Worm (Caenorhabditis elegans): ENCODE measurements around the gene mbk-1.

The mbk-1 gene

ce11 chrX:14824490-14825050 is at the start of gene mbk-1:
mbk-1 (minus strand) TSS chrX:14824540.
- TF ChIP-seq lin-15B (tag; optimal IDR thresholded peaks at IDR 0.05): no peak
- TF ChIP-seq elt-3 (tag; optimal IDR thresholded peaks at IDR 0.05): peak in 2 of 6 experiments; percentile 5 to 13
- no peak for TF ChIP-seq ceh-90 (tag; optimal IDR thresholded peaks at IDR 0.05)
- no peak for TF ChIP-seq unc-62 (GFP tag; optimal IDR thresholded peaks at IDR 0.05)
- no peak for TF ChIP-seq hlh-17 (GFP tag; optimal IDR thresholded peaks at IDR 0.05; ENCODE audit: borderline replicate concordance)
- TF ChIP-seq nhr-12 (tag; optimal IDR thresholded peaks at IDR 0.05): no peak
- peak; percentile 31 for TF ChIP-seq xbp-1 (tag; optimal IDR thresholded peaks at IDR 0.05)
- peak; percentile 74 for TF ChIP-seq nhr-85 (tag)
- no peak for TF ChIP-seq Y116A8C.19 (tag; optimal IDR thresholded peaks at IDR 0.05; ENCODE audit: borderline replicate concordance)
- TF ChIP-seq isw-1 (GFP tag; IDR thresholded peaks at IDR 0.05): no peak
- no peak for TF ChIP-seq pqm-1 (tag; optimal IDR thresholded peaks at IDR 0.05)
- peak; percentile 73 for TF ChIP-seq nhr-47 (tag; optimal IDR thresholded peaks at IDR 0.05)
- peak; percentile 83 for TF ChIP-seq mep-1 (tag; optimal IDR thresholded peaks at IDR 0.05)
- no peak for TF ChIP-seq pag-3 (tag; optimal IDR thresholded peaks at IDR 0.05; ENCODE audit: borderline replicate concordance, insufficient read depth)
- TF ChIP-seq nhr-77 (tag; optimal IDR thresholded peaks at IDR 0.05): no peak
- no peak for TF ChIP-seq nhr-28 (tag; optimal IDR thresholded peaks at IDR 0.05)
- TF ChIP-seq jun-1 (tag; optimal IDR thresholded peaks at IDR 0.05): peak; percentile 17
- TF ChIP-seq ztf-4 (tag; optimal IDR thresholded peaks at IDR 0.05): no peak
- no peak for TF ChIP-seq unc-130 (tag; optimal IDR thresholded peaks at IDR 0.05)
- TF ChIP-seq skn-1 (tag; optimal IDR thresholded peaks at IDR 0.05): peak; percentile 53
- TF ChIP-seq mab-9 (GFP tag; IDR thresholded peaks at IDR 0.05): no peak
- TF ChIP-seq sox-4 (tag; optimal IDR thresholded peaks at IDR 0.05): no peak
- TF ChIP-seq nhr-20 (tag; optimal IDR thresholded peaks at IDR 0.05): peak; percentile 83
- TF ChIP-seq snu-23 (GFP tag; optimal IDR thresholded peaks at IDR 0.05): peak; percentile 83
- no peak for TF ChIP-seq snpc-4 (tag; optimal IDR thresholded peaks at IDR 0.05)
- TF ChIP-seq grh-1 (GFP tag; IDR thresholded peaks at IDR 0.05): peak; percentile 40
- TF ChIP-seq aha-1 (tag; optimal IDR thresholded peaks at IDR 0.05): no peak
- TF ChIP-seq fkh-8 (tag; optimal IDR thresholded peaks at IDR 0.05): peak; percentile 40
- no peak for TF ChIP-seq vab-15 (tag; optimal IDR thresholded peaks at IDR 0.05)
- peak; percentile 48 to 76 for TF ChIP-seq lsy-2 (tag; optimal IDR thresholded peaks at IDR 0.05)
- peak; percentile 54 for TF ChIP-seq nhr-90 (tag; optimal IDR thresholded peaks at IDR 0.05; ENCODE audit: poor library complexity)
- no peak for TF ChIP-seq efl-3 (GFP tag; optimal IDR thresholded peaks at IDR 0.05)
- TF ChIP-seq aly-2 (tag; optimal IDR thresholded peaks at IDR 0.05): no peak
- TF ChIP-seq nhr-11 (tag; optimal IDR thresholded peaks at IDR 0.05): no peak
- TF ChIP-seq unc-30 (tag; optimal IDR thresholded peaks at IDR 0.05): no peak
- TF ChIP-seq nhr-76 (tag; optimal IDR thresholded peaks at IDR 0.05): no peak
- no peak for TF ChIP-seq C04F5.9 (tag; optimal IDR thresholded peaks at IDR 0.05)
- TF ChIP-seq alr-1 (tag; optimal IDR thresholded peaks at IDR 0.05; ENCODE audit: borderline replicate concordance): no peak
- TF ChIP-seq ama-1 (optimal IDR thresholded peaks at IDR 0.05): no peak
- TF ChIP-seq C16A3.4 (tag; optimal IDR thresholded peaks at IDR 0.05): peak; percentile 60
- TF ChIP-seq sup-37 (GFP tag; optimal IDR thresholded peaks at IDR 0.05): no peak
- TF ChIP-seq swsn-7 (tag; optimal IDR thresholded peaks at IDR 0.05): peak; percentile 76
- no peak for TF ChIP-seq ceh-8 (GFP tag; optimal IDR thresholded peaks at IDR 0.05)
- no peak for TF ChIP-seq nhr-84 (tag; optimal IDR thresholded peaks at IDR 0.05)
- TF ChIP-seq pax-3 (tag; optimal IDR thresholded peaks at IDR 0.05): no peak
- TF ChIP-seq dsc-1 (tag; optimal IDR thresholded peaks at IDR 0.05): peak; percentile 51
- TF ChIP-seq tbx-2 (tag; optimal IDR thresholded peaks at IDR 0.05): peak; percentile 60
- TF ChIP-seq zip-4 (GFP tag; optimal IDR thresholded peaks at IDR 0.05): no peak
- TF ChIP-seq hpl-2 (GFP tag; optimal IDR thresholded peaks at IDR 0.05): no peak
- peak; percentile 35 for TF ChIP-seq blmp-1 (tag; optimal IDR thresholded peaks at IDR 0.05)
- peak; percentile 47 for TF ChIP-seq nhr-19 (GFP tag; conservative IDR thresholded peaks at IDR 0.05)
- TF ChIP-seq nhr-237 (tag; optimal IDR thresholded peaks at IDR 0.05): no peak
- TF ChIP-seq zag-1 (tag; optimal IDR thresholded peaks at IDR 0.05): no peak
- TF ChIP-seq fkh-4 (tag; optimal IDR thresholded peaks at IDR 0.05; ENCODE audit: borderline replicate concordance): no peak
